Fruit fly (Drosophila melanogaster): Measurements from ENCODE around the gene CG3457.

- TF ChIP-seq CTCF (optimal IDR thresholded peaks at IDR 0.05): no peak
- TF ChIP-seq CG8478 (optimal IDR thresholded peaks at IDR 0.05): no peak
Measured at dm6 chrX:2194208-2195094, 6.8 kb downstream of the CG3457 start.
